Worm (Caenorhabditis elegans) whole organism, young adult: ENCODE data around the gene Y43F8B.1.

ENCODE experiments used
- F52B5.7 ChIP-seq: sonication (generic microtip); optimal IDR thresholded peaks from 2 replicates; lab custom pipeline; 2016; ENCODE audit warnings: mild to moderate bottlenecking, missing genetic modification characterization, missing compliant biosample characterization
- K12H6.12 ChIP-seq: fragments of 200-800 bp; sonication (Bioruptor generic); optimal IDR thresholded peaks from 2 replicates; lab custom pipeline; 2018; ENCODE audit warnings: mild to moderate bottlenecking, missing genetic modification characterization, missing compliant biosample characterization
- Y95B8A.8 ChIP-seq: fragments of 200-800 bp; sonication (Bioruptor generic); IDR thresholded peaks from 2 replicates; pipeline ENCODE4 v1.3.6; 2022; ENCODE audit warnings: missing genetic modification reagents, missing genetic modification characterization, missing compliant biosample characterization
- aptf-3 ChIP-seq: fragments of 200-800 bp; sonication (Bioruptor generic); IDR thresholded peaks from 2 replicates; pipeline ENCODE4 v1.3.6; 2022; ENCODE audit warnings: missing genetic modification characterization, missing compliant biosample characterization
- atf-7 ChIP-seq: sonication (generic microtip); optimal IDR thresholded peaks from 2 replicates; lab custom pipeline; 2017; ENCODE audit warnings: mild to moderate bottlenecking, missing genetic modification characterization, missing compliant biosample characterization
- attf-5 ChIP-seq: fragments of 200-800 bp; sonication (Bioruptor generic); optimal IDR thresholded peaks from 2 replicates; lab custom pipeline; 2018; ENCODE audit warnings: mild to moderate bottlenecking, missing genetic modification characterization, missing compliant biosample characterization
- ceh-100 ChIP-seq: fragments of 200-800 bp; sonication (Bioruptor generic); IDR thresholded peaks from 2 replicates; pipeline ENCODE4 v1.3.6; 2022; ENCODE audit warnings: missing genetic modification reagents, missing genetic modification characterization, missing compliant biosample characterization
- ceh-58 ChIP-seq: fragments of 200-800 bp; sonication (Bioruptor generic); IDR thresholded peaks from 2 replicates; pipeline ENCODE4 v1.3.6; 2022; ENCODE audit warnings: missing genetic modification characterization, missing compliant biosample characterization
- dox-1 ChIP-seq: fragments of 200-800 bp; sonication (Bioruptor generic); IDR thresholded peaks from 2 replicates; pipeline ENCODE4 v1.3.6; 2022; ENCODE audit warnings: missing genetic modification reagents, missing genetic modification characterization, missing compliant biosample characterization
- dpl-1 ChIP-seq: fragments of 150-350 bp; optimal IDR thresholded peaks from 2 replicates; lab custom pipeline; 2014; ENCODE audit warnings: missing biosample characterization, missing genetic modification reagents, missing genetic modification characterization
- ets-4 ChIP-seq: fragments of 200-800 bp; sonication (Bioruptor generic); optimal IDR thresholded peaks from 2 replicates; lab custom pipeline; 2018; ENCODE audit warnings: mild to moderate bottlenecking, missing genetic modification characterization, missing compliant biosample characterization
- gei-17 ChIP-seq: fragments of 200-800 bp; sonication (Bioruptor generic); optimal IDR thresholded peaks from 2 replicates; lab custom pipeline; 2018; ENCODE audit warnings: mild to moderate bottlenecking, missing genetic modification characterization, missing compliant biosample characterization
- him-1 ChIP-seq: sonication (generic microtip); optimal IDR thresholded peaks from 2 replicates; lab custom pipeline; 2016; ENCODE audit warnings: missing genotype, missing genetic modification reagents, missing genetic modification characterization, missing compliant biosample characterization
- hmg-20 ChIP-seq: fragments of 200-800 bp; sonication (Bioruptor generic); IDR thresholded peaks from 2 replicates; pipeline ENCODE4 v1.3.6; 2022; ENCODE audit warnings: missing genetic modification reagents, missing genetic modification characterization, missing compliant biosample characterization
- hrde-1 ChIP-seq: sonication (generic microtip); optimal IDR thresholded peaks from 2 replicates; lab custom pipeline; 2016; ENCODE audit warnings: missing genetic modification characterization, mild to moderate bottlenecking, missing compliant biosample characterization, moderate library complexity, missing genotype, missing genetic modification reagents, borderline replicate concordance
- let-526 ChIP-seq: fragments of 200-800 bp; sonication (Bioruptor generic); IDR thresholded peaks from 2 replicates; pipeline ENCODE4 v1.3.6; 2022; ENCODE audit warnings: missing genetic modification reagents, missing genetic modification characterization, missing compliant biosample characterization
- let-607 ChIP-seq, 2 experiments: fragments of 200-800 bp in 1 of 2; sonication (Bioruptor generic) in 1 of 2; sonication (generic microtip) in 1 of 2; optimal IDR thresholded peaks; 2 replicates each; lab custom pipeline; 2016 to 2018; ENCODE audit warnings: mild to moderate bottlenecking in 2 of 2, missing compliant biosample characterization in 2 of 2, missing genetic modification characterization in 2 of 2, moderate library complexity in 2 of 2, missing genotype in 1 of 2
- lin-26 ChIP-seq: fragments of 200-800 bp; sonication (Bioruptor generic); IDR thresholded peaks from 2 replicates; pipeline ENCODE4 v1.3.6; 2022; ENCODE audit warnings: missing genetic modification reagents, missing genetic modification characterization, missing compliant biosample characterization
- madf-3 ChIP-seq: fragments of 200-800 bp; sonication (Bioruptor generic); IDR thresholded peaks from 2 replicates; pipeline ENCODE4 v1.3.6; 2022; ENCODE audit warnings: missing genetic modification reagents, missing genetic modification characterization, missing compliant biosample characterization
- madf-6 ChIP-seq: fragments of 200-800 bp; sonication (Bioruptor generic); IDR thresholded peaks from 2 replicates; pipeline ENCODE4 v1.3.6; 2022; ENCODE audit warnings: missing genetic modification reagents, missing genetic modification characterization, missing compliant biosample characterization
- mcd-1 ChIP-seq: fragments of 200-800 bp; sonication (Bioruptor generic); IDR thresholded peaks from 2 replicates; pipeline ENCODE4 v1.3.6; 2022; ENCODE audit warnings: missing genetic modification reagents, missing genetic modification characterization, missing compliant biosample characterization
- nhr-179 ChIP-seq: sonication (generic microtip); optimal IDR thresholded peaks from 2 replicates; lab custom pipeline; 2016; ENCODE audit warnings: mild to moderate bottlenecking, missing genetic modification characterization, missing compliant biosample characterization
- nhr-80 ChIP-seq: sonication (generic microtip); optimal IDR thresholded peaks from 2 replicates; lab custom pipeline; 2016; ENCODE audit warnings: missing genetic modification characterization, missing compliant biosample characterization
- pbrm-1 ChIP-seq: fragments of 200-800 bp; sonication (Bioruptor generic); IDR thresholded peaks from 2 replicates; pipeline ENCODE4 v1.3.6; 2022; ENCODE audit warnings: missing genetic modification reagents, missing genetic modification characterization, missing compliant biosample characterization
- pha-4 ChIP-seq: fragments of 150-350 bp; sonication (generic microtip); optimal IDR thresholded peaks from 2 replicates; lab custom pipeline; 2014; ENCODE audit warnings: missing biosample characterization, missing genetic modification reagents, missing genetic modification characterization
- rec-8 ChIP-seq, 2 experiments: sonication (generic microtip); optimal IDR thresholded peaks; 2 replicates each; lab custom pipeline; 2016; ENCODE audit warnings: mild to moderate bottlenecking in 2 of 2, missing genetic modification characterization in 2 of 2, missing genetic modification reagents in 2 of 2, missing genotype in 2 of 2, missing biosample characterization in 1 of 2, missing compliant biosample characterization in 1 of 2, moderate library complexity in 1 of 2
- repo-1 ChIP-seq: sonication (generic microtip); optimal IDR thresholded peaks from 2 replicates; lab custom pipeline; 2017; ENCODE audit warnings: mild to moderate bottlenecking, missing genetic modification characterization, missing compliant biosample characterization
- zfh-2 ChIP-seq: fragments of 200-800 bp; sonication (Bioruptor generic); conservative IDR thresholded peaks from 2 replicates; pipeline ENCODE4 v1.3.6; 2022; ENCODE audit warnings: missing genetic modification reagents, missing genetic modification characterization, missing compliant biosample characterization
- ztf-18 ChIP-seq: sonication (generic microtip); optimal IDR thresholded peaks from 2 replicates; lab custom pipeline; 2016; ENCODE audit warnings: missing genotype, mild to moderate bottlenecking, missing genetic modification characterization, missing compliant biosample characterization

Y43F8B.1 gene

DNA sequence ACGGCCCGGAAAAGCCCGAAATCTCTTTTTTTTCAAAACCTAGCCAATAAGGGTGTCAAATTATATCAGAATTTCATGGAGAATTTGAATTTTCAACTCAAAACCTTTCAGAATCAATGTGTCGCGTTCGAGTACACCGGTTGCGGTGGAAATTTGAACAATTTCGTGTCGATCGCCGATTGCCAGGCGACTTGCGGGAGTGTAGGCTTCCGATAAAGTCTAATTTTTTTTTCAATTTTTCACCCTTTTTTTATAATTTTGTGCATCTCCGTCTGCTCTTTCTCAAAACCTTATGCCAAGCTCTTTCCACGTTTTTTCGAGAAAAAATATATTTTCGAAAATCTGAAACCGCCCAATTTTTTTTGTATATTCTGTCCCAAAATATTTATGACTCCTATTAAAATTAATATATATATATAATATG lies 26.5 kb downstream of the Y43F8B.1 start (continued):
- TF ChIP-seq lin-26: peak; percentile 69; the same call in 1 of the 2 replicates
- peak; percentile 57 for TF ChIP-seq atf-7 (tag; lab: Kevin White, UChicago)
- TF ChIP-seq aptf-3 (GFP tag; lab: Robert Waterston, UW): 0 out of 2 replicates have a peak, but pooled peaks have one; percentile 67
- TF ChIP-seq let-607 (tag; optimal IDR thresholded peaks at IDR 0.05; lab: Kevin White, UChicago): peak in 1 of 2 experiments; percentile 1
- TF ChIP-seq madf-3 (GFP tag; lab: Robert Waterston, UW): 0 out of 2 replicates have a peak, but pooled peaks have one; percentile 29
- TF ChIP-seq mcd-1 (GFP tag; lab: Robert Waterston, UW): peak; percentile 45; the same call in 1 of the 2 replicates
- TF ChIP-seq madf-6: peak; percentile 58
- TF ChIP-seq ets-4: no peak
- TF ChIP-seq pbrm-1 (GFP tag; lab: Robert Waterston, UW): 0 out of 2 replicates have a peak, but pooled peaks have one; percentile 24
- peak; percentile 39 for TF ChIP-seq gei-17
- peak; percentile 7 for TF ChIP-seq F52B5.7 (tag; lab: Kevin White, UChicago)
- no peak for TF ChIP-seq Y95B8A.8 (GFP tag; lab: Robert Waterston, UW)
- peak; percentile 10 for TF ChIP-seq K12H6.12
- no peak for TF ChIP-seq dpl-1
- no peak for TF ChIP-seq let-526 (GFP tag; lab: Robert Waterston, UW)

DNA sequence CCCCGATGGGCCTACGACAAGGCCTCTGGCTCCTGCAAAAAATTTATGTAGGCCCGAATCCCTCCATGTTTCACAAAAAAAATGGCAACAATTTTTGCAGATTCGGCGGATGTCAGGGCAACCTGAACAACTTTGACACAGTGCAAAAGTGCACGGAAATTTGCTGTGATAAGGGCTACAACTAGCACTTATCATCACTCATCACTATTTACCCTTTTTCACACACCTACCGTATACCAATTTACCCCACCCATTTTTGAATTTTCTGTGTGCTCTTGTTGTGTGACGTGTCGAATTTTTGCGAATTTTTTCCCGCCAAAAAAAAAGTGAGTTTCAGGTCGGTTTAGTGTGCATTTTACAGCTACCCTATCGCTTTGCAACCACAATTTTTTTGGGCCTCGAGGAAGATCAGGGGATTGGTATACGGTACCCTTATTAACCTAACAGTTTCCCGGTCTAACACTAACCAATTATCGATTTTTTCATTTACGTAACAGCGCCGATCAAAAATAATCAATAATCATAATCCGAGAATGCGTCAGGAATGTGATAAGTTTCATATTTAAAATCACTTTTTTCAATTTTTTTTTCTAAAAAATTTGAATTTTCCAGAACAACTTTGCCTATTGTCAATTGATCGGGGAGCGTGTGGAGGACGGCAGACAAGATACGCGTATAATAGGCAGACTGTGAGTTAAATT lies 27.4 kb downstream of the Y43F8B.1 start:
- TF ChIP-seq nhr-179 (tag; lab: Kevin White, UChicago): no peak
- peak; percentile 28 for TF ChIP-seq nhr-80 (tag; lab: Kevin White, UChicago)

DNA sequence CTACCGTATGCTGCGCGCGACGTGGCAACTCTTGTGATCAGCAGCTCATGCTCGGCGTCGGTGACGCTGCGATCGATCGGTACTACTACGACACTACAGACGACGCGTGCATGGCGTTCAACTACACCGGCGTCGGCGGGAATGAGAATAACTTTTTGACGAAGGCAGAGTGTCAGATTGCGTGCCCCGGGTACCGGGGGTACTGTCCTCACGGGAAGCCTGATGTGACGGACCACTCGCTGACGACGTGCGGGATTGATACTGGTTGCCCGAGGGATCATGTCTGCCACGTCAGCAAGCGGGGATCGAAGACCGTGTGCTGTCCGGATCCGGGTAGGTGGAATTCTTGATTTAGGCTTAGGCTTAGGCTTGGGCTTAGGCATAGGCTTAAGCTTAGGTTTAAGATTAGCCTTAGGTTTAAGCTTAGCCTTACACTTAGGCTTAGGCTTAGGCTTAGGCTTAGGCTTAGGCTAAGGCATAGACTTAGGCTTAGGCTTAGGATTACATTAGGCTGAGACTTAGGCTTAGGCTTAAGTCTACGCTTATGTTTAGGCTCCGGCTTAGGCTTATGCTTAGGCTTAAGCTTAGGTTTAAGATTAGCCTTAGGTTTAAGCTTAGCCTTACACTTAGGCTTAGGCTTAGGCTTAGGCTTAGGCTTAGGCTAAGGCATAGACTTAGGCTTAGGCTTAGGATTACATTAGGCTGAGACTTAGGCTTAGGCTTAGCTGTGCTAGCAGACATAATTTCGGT lies 28.2 kb downstream of the Y43F8B.1 start:
- TF ChIP-seq zfh-2 (GFP tag; lab: Robert Waterston, UW) (peak; percentile 56; the same call in 1 of the 2 replicates), dox-1 (0 out of 2 replicates have a peak, but pooled peaks have one; percentile 19)

DNA sequence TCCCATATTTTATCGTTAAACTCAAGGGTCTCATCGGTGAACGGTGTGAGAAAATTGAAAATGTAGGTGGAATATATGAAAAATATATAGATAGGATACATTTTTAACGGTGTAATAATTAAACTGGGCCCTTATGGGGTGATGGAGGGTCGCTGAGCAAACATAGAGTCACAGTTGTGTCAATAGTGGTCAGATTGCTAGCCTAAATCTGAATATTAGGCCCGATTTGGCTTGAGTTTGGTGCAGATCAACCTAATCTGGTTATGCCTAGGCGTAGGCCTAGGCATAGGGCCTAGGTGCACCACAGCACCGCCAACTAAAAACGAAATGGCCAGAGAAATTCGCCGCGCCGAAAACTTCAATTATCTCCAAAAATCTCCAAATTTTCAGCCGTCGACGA lies 32.4 kb downstream of the Y43F8B.1 start, which contains the start of gene phy-4:
Gene phy-4 (minus strand): TSS at position 101 of the 400 bp plus-strand sequence.
- TF ChIP-seq attf-5 (GFP tag; lab: Kevin White, UChicago): no peak
- no peak for TF ChIP-seq ets-4
- no peak for TF ChIP-seq K12H6.12
- TF ChIP-seq repo-1: no peak
- TF ChIP-seq ztf-18 (tag; lab: Kevin White, UChicago): no peak
- no peak for TF ChIP-seq pha-4 (tag; lab: Kevin White, UChicago)
- TF ChIP-seq hmg-20 (GFP tag; lab: Robert Waterston, UW): no peak
- TF ChIP-seq him-1 (tag; lab: Kevin White, UChicago): no peak
- TF ChIP-seq ceh-58 (GFP tag; lab: Robert Waterston, UW): no peak
- no peak for TF ChIP-seq ceh-100
- TF ChIP-seq hrde-1 (tag; lab: Kevin White, UChicago): no peak
- no peak for TF ChIP-seq rec-8 (tag; optimal IDR thresholded peaks at IDR 0.05; lab: Kevin White, UChicago)
